Worm (Caenorhabditis elegans) whole organism, L4 larva: ENCODE results near the gene Y55F3AM.11.

Experiments used
- F26F4.8 ChIP-seq: fragments of 200-800 bp; sonication (Bioruptor generic); conservative IDR thresholded peaks from 2 replicates; pipeline ENCODE4 v1.3.6; 2022; ENCODE audit warnings: missing genetic modification characterization, missing compliant biosample characterization
- F37D6.2 ChIP-seq: sonication (generic microtip); optimal IDR thresholded peaks from 2 replicates; lab custom pipeline; 2016; ENCODE audit warnings: mild to moderate bottlenecking, missing genetic modification characterization, missing compliant biosample characterization
- F49E8.2 ChIP-seq: sonication (generic microtip); optimal IDR thresholded peaks from 2 replicates; lab custom pipeline; 2016; ENCODE audit warnings: missing compliant biosample characterization, mild to moderate bottlenecking, missing genetic modification characterization, borderline replicate concordance
- R02D3.7 ChIP-seq: fragments of 150-350 bp; sonication (generic microtip); optimal IDR thresholded peaks from 3 replicates; lab custom pipeline; 2014; ENCODE audit warnings: missing biosample characterization, missing genetic modification characterization
- Y48G9A.11 ChIP-seq: fragments of 200-800 bp; sonication (Bioruptor generic); IDR thresholded peaks from 2 replicates; pipeline ENCODE4 v1.3.6; 2022; ENCODE audit warnings: missing genetic modification reagents, missing genetic modification characterization, missing compliant biosample characterization
- Y75B8A.6 ChIP-seq: fragments of 200-800 bp; sonication (Bioruptor generic); IDR thresholded peaks from 2 replicates; pipeline ENCODE4 v1.3.6; 2022; ENCODE audit warnings: missing genetic modification reagents, missing genetic modification characterization, missing compliant biosample characterization
- aly-2 ChIP-seq: sonication (generic microtip); optimal IDR thresholded peaks from 2 replicates; lab custom pipeline; 2018; ENCODE audit warnings: missing biosample characterization, missing genetic modification characterization
- arid-1 ChIP-seq: fragments of 200-800 bp; sonication (Bioruptor generic); conservative IDR thresholded peaks from 2 replicates; pipeline ENCODE4 v1.3.6; 2022; ENCODE audit warnings: missing genetic modification reagents, missing genetic modification characterization, missing compliant biosample characterization
- ceh-32 ChIP-seq: sonication (generic microtip); optimal IDR thresholded peaks from 2 replicates; lab custom pipeline; 2016; ENCODE audit warnings: mild to moderate bottlenecking, missing genetic modification characterization, missing compliant biosample characterization; ENCODE audit not compliant: poor library complexity
- ceh-62 ChIP-seq: sonication (generic microtip); optimal IDR thresholded peaks from 2 replicates; lab custom pipeline; 2017; ENCODE audit warnings: missing biosample characterization, missing genetic modification characterization
- ceh-82 ChIP-seq: sonication (generic microtip); optimal IDR thresholded peaks from 2 replicates; lab custom pipeline; 2017; ENCODE audit warnings: missing biosample characterization, missing genetic modification characterization
- ces-1 ChIP-seq: fragments of 150-350 bp; sonication (generic microtip); optimal IDR thresholded peaks from 4 replicates; lab custom pipeline; 2014; ENCODE audit warnings: missing biosample characterization, missing genetic modification reagents, missing genetic modification characterization
- cey-2 ChIP-seq: sonication (generic microtip); optimal IDR thresholded peaks from 3 replicates; lab custom pipeline; 2017; ENCODE audit warnings: missing genetic modification characterization, mild to moderate bottlenecking, missing compliant biosample characterization, antibody characterized with exemption, borderline replicate concordance; ENCODE audit not compliant: insufficient read depth
- daf-12 ChIP-seq: fragments of 150-350 bp; optimal IDR thresholded peaks from 2 replicates; lab custom pipeline; 2014; ENCODE audit warnings: missing biosample characterization, missing genetic modification reagents, missing genetic modification characterization
- daf-16 ChIP-seq, 3 experiments: sonication (generic microtip); optimal IDR thresholded peaks; 2 replicates each; lab custom pipeline; 2016 to 2017; ENCODE audit warnings: missing genetic modification characterization in 3 of 3, missing genetic modification reagents in 3 of 3, mild to moderate bottlenecking in 2 of 3, missing compliant biosample characterization in 2 of 3, missing biosample characterization in 1 of 3, moderate library complexity in 1 of 3
- dmd-9 ChIP-seq: fragments of 200-800 bp; sonication (Bioruptor generic); IDR thresholded peaks from 2 replicates; pipeline ENCODE4 v1.3.6; 2022; ENCODE audit warnings: missing genetic modification reagents, missing genetic modification characterization, missing compliant biosample characterization
- duxl-1 ChIP-seq: sonication (generic microtip); optimal IDR thresholded peaks from 2 replicates; lab custom pipeline; 2016; ENCODE audit warnings: mild to moderate bottlenecking, missing genetic modification characterization, moderate library complexity, missing compliant biosample characterization; ENCODE audit not compliant: poor library complexity
- fkh-10 ChIP-seq: fragments of 150-350 bp; optimal IDR thresholded peaks from 2 replicates; lab custom pipeline; 2014; ENCODE audit warnings: missing biosample characterization, missing genetic modification reagents, missing genetic modification characterization
- hif-1 ChIP-seq, 2 experiments: sonication (generic microtip); optimal IDR thresholded peaks; 2 replicates each; lab custom pipeline; 2016 to 2017; ENCODE audit warnings: missing compliant biosample characterization in 2 of 2, missing genetic modification characterization in 2 of 2, missing genetic modification reagents in 2 of 2, missing genotype in 2 of 2, mild to moderate bottlenecking in 1 of 2
- hlh-11 ChIP-seq: fragments of 200-800 bp; sonication (Bioruptor generic); optimal IDR thresholded peaks from 2 replicates; lab custom pipeline; 2018; ENCODE audit warnings: mild to moderate bottlenecking, missing genetic modification characterization, missing compliant biosample characterization
- hmg-1.1 ChIP-seq: fragments of 200-800 bp; sonication (Bioruptor generic); IDR thresholded peaks from 2 replicates; pipeline ENCODE4 v1.3.6; 2022; ENCODE audit warnings: missing genetic modification reagents, missing genetic modification characterization, missing compliant biosample characterization
- jun-1 ChIP-seq: fragments of 150-350 bp; optimal IDR thresholded peaks from 2 replicates; lab custom pipeline; 2014; ENCODE audit warnings: missing biosample characterization, missing genetic modification reagents, missing genetic modification characterization
- lim-7 ChIP-seq: fragments of 200-800 bp; sonication (Bioruptor generic); IDR thresholded peaks from 2 replicates; pipeline ENCODE4 v1.3.6; 2022; ENCODE audit warnings: missing genetic modification characterization, missing compliant biosample characterization
- lin-1 ChIP-seq: fragments of 200-800 bp; sonication (Bioruptor generic); IDR thresholded peaks from 2 replicates; pipeline ENCODE4 v1.3.6; 2022; ENCODE audit warnings: missing genetic modification reagents, missing genetic modification characterization, missing compliant biosample characterization
- lin-13 ChIP-seq: fragments of 150-350 bp; optimal IDR thresholded peaks from 2 replicates; lab custom pipeline; 2014; ENCODE audit warnings: missing biosample characterization, missing genetic modification reagents, missing genetic modification characterization
- lin-29 ChIP-seq: fragments of 200-800 bp; sonication (Bioruptor generic); IDR thresholded peaks from 2 replicates; pipeline ENCODE4 v1.3.6; 2022; ENCODE audit warnings: missing genetic modification reagents, missing genetic modification characterization, missing compliant biosample characterization
- lin-38 ChIP-seq: fragments of 200-800 bp; sonication (Bioruptor generic); IDR thresholded peaks from 2 replicates; pipeline ENCODE4 v1.3.6; 2022; ENCODE audit warnings: missing genetic modification reagents, missing genetic modification characterization, missing compliant biosample characterization
- lir-3 ChIP-seq: sonication (generic microtip); optimal IDR thresholded peaks from 2 replicates; lab custom pipeline; 2016; ENCODE audit warnings: mild to moderate bottlenecking, missing genetic modification characterization, missing compliant biosample characterization
- lsy-2 ChIP-seq, 2 experiments: fragments of 150-350 bp in 1 of 2; sonication (generic microtip) in 1 of 2; optimal IDR thresholded peaks; 2 replicates each; lab custom pipeline; 2014 to 2017; ENCODE audit warnings: missing biosample characterization in 2 of 2, missing genetic modification characterization in 2 of 2
- madf-5 ChIP-seq, 2 experiments: fragments of 200-800 bp; sonication (Bioruptor generic); IDR thresholded peaks; 2 replicates each; pipeline ENCODE4 v1.3.6; 2022; ENCODE audit warnings: missing compliant biosample characterization in 2 of 2, missing genetic modification characterization in 2 of 2
- madf-9 ChIP-seq: fragments of 200-800 bp; sonication (Bioruptor generic); conservative IDR thresholded peaks from 2 replicates; pipeline ENCODE4 v1.3.6; 2022; ENCODE audit warnings: missing genetic modification reagents, missing genetic modification characterization, missing compliant biosample characterization
- mxl-2 ChIP-seq: fragments of 200-800 bp; sonication (Bioruptor generic); conservative IDR thresholded peaks from 2 replicates; pipeline ENCODE4 v1.3.6; 2022; ENCODE audit warnings: missing genetic modification reagents, missing genetic modification characterization, missing compliant biosample characterization
- nhr-111 ChIP-seq: fragments of 200-800 bp; sonication (Bioruptor generic); optimal IDR thresholded peaks from 2 replicates; lab custom pipeline; 2018; ENCODE audit warnings: mild to moderate bottlenecking, missing genetic modification characterization, missing compliant biosample characterization
- nhr-237 ChIP-seq: sonication (generic microtip); optimal IDR thresholded peaks from 2 replicates; lab custom pipeline; 2017; ENCODE audit warnings: missing biosample characterization, missing genetic modification characterization
- nhr-25 ChIP-seq: sonication (generic microtip); optimal IDR thresholded peaks from 2 replicates; lab custom pipeline; 2017; ENCODE audit warnings: missing genetic modification characterization, mild to moderate bottlenecking, missing compliant biosample characterization, antibody characterized with exemption, moderate library complexity, borderline replicate concordance; ENCODE audit not compliant: insufficient read depth
- nhr-48 ChIP-seq: sonication (generic microtip); optimal IDR thresholded peaks from 2 replicates; lab custom pipeline; 2016; ENCODE audit warnings: mild to moderate bottlenecking, missing genetic modification characterization, missing compliant biosample characterization
- pha-4 ChIP-seq, 2 experiments: fragments of 150-350 bp in 1 of 2; fragments of 200-800 bp in 1 of 2; sonication (Bioruptor generic) in 1 of 2; IDR thresholded peaks in 1 of 2; optimal IDR thresholded peaks in 1 of 2; 2 replicates each; pipeline versions ENCODE4 v1.3.6 to Lab custom; 2014 to 2022; ENCODE audit warnings: missing genetic modification characterization in 2 of 2, missing genetic modification reagents in 2 of 2, missing biosample characterization in 1 of 2, missing compliant biosample characterization in 1 of 2
- rbr-2 ChIP-seq: sonication (generic microtip); optimal IDR thresholded peaks from 2 replicates; lab custom pipeline; 2016; ENCODE audit warnings: missing genotype, missing genetic modification characterization, missing compliant biosample characterization
- saeg-2 ChIP-seq: fragments of 200-800 bp; sonication (Bioruptor generic); IDR thresholded peaks from 2 replicates; pipeline ENCODE4 v1.3.6; 2022; ENCODE audit warnings: missing genetic modification reagents, missing genetic modification characterization, missing compliant biosample characterization
- sdz-12 ChIP-seq: fragments of 200-800 bp; sonication (Bioruptor generic); optimal IDR thresholded peaks from 2 replicates; lab custom pipeline; 2018; ENCODE audit warnings: mild to moderate bottlenecking, missing genetic modification characterization, missing compliant biosample characterization
- snpc-1.2 ChIP-seq: fragments of 200-800 bp; sonication (Bioruptor generic); IDR thresholded peaks from 2 replicates; pipeline ENCODE4 v1.3.6; 2022; ENCODE audit warnings: missing genetic modification reagents, missing genetic modification characterization, missing compliant biosample characterization
- spr-1 ChIP-seq: sonication (generic microtip); optimal IDR thresholded peaks from 2 replicates; lab custom pipeline; 2016; ENCODE audit warnings: mild to moderate bottlenecking, missing genetic modification characterization, missing compliant biosample characterization
- unc-39 ChIP-seq: sonication (generic microtip); optimal IDR thresholded peaks from 2 replicates; lab custom pipeline; 2017; ENCODE audit warnings: missing biosample characterization, missing genetic modification characterization
- zag-1 ChIP-seq: fragments of 150-350 bp; optimal IDR thresholded peaks from 2 replicates; lab custom pipeline; 2014; ENCODE audit warnings: missing biosample characterization, missing genetic modification characterization
- zfp-2 ChIP-seq: sonication (generic microtip); optimal IDR thresholded peaks from 2 replicates; lab custom pipeline; 2016; ENCODE audit warnings: mild to moderate bottlenecking, missing genetic modification characterization, missing compliant biosample characterization
- zip-11 ChIP-seq: fragments of 200-800 bp; sonication (Bioruptor generic); IDR thresholded peaks from 2 replicates; pipeline ENCODE4 v1.3.6; 2022; ENCODE audit warnings: missing genetic modification characterization, missing compliant biosample characterization
- zip-2 ChIP-seq: fragments of 150-350 bp; optimal IDR thresholded peaks from 2 replicates; lab custom pipeline; 2014; ENCODE audit warnings: missing biosample characterization, missing genetic modification characterization

Y55F3AM.11 gene

DNA sequence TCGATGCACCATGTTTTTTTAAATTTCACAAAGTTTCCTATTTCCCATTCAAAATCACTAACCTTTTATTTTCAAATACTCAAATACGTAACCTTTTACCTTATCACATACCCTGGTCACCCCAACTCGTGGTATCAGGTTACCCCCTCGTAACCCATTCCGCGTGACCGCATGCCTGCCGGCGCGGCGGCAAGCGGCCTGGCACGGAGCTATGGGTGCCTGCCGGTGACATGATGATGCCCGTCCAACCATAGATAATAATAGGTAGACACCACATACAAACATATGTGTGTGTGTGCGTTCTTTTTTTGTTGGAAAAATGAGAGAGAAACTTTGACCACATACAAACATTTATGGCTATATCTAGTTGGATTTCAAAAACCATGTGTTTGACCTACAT is 21.4 kb upstream of the Y55F3AM.11 start (continued):
- TF ChIP-seq zag-1 (tag; lab: Kevin White, UChicago) (no peak), lin-38 (GFP tag; lab: Robert Waterston, UW) (no peak), duxl-1 (peak; percentile 9)

DNA sequence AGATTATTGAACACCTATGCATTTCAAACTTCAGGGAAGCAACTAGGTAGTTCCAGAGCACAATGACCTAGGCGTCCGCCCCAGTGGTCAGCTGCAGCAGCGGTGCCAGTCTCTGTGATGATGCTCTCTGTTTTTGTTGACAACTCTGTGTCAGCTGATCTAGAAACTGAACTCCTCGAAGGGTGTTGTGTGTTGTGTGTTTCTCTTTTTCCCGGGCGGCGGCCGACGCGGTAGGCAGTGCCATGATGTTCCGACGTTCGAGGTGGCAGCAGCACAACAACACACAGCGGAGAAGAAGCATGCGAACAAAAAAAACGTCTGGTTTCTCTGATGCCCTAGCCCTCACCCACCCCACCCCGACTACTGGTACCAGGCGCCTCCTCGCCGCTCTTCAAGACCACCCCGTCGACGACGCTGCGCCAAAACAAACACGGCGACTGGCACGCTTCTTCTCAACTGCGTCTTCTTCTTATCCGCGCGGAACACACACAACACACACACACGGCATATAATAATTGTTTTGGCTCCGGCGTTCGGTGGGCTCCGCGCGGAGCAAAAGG is 20.2 kb upstream of the Y55F3AM.11 start:
- TF ChIP-seq aly-2 (tag; lab: Kevin White, UChicago) = no peak
- no peak for TF ChIP-seq R02D3.7 (tag; lab: Kevin White, UChicago)
- TF ChIP-seq lin-1 (GFP tag; lab: Robert Waterston, UW) = no peak
- TF ChIP-seq dmd-9 (GFP tag; lab: Robert Waterston, UW) = no peak
- peak; percentile 85 for TF ChIP-seq hlh-11
- TF ChIP-seq lir-3 = no peak
- peak; percentile 3 for TF ChIP-seq F37D6.2 (tag; lab: Kevin White, UChicago)
- TF ChIP-seq lsy-2 (tag; optimal IDR thresholded peaks at IDR 0.05; lab: Kevin White, UChicago) = no peak
- TF ChIP-seq hmg-1.1 (GFP tag; lab: Robert Waterston, UW) = 0 out of 2 replicates have a peak, but pooled peaks have one; percentile 22
- TF ChIP-seq lin-29 (GFP tag; lab: Robert Waterston, UW) = no peak
- no peak for TF ChIP-seq madf-9 (GFP tag; lab: Robert Waterston, UW)
- no peak for TF ChIP-seq spr-1 (tag; lab: Kevin White, UChicago)
- no peak for TF ChIP-seq zfp-2
- TF ChIP-seq nhr-237 = no peak
- no peak for TF ChIP-seq nhr-111 (GFP tag; lab: Kevin White, UChicago)
- TF ChIP-seq lin-13 = no peak
- TF ChIP-seq nhr-25 (tag; lab: Kevin White, UChicago) = no peak
- no peak for TF ChIP-seq zip-2
- no peak for TF ChIP-seq zip-11
- no peak for TF ChIP-seq cey-2 (tag; lab: Kevin White, UChicago)
- no peak for TF ChIP-seq saeg-2
- TF ChIP-seq ceh-32 = no peak
- no peak for TF ChIP-seq ceh-82 (tag; lab: Kevin White, UChicago)
- TF ChIP-seq hif-1 (tag; optimal IDR thresholded peaks at IDR 0.05; lab: Kevin White, UChicago) = peak in 1 of 2 experiments; percentile 39
- TF ChIP-seq nhr-48 (tag; lab: Kevin White, UChicago) = no peak
- no peak for TF ChIP-seq F26F4.8 (GFP tag; lab: Robert Waterston, UW)
- TF ChIP-seq jun-1 = no peak
- TF ChIP-seq ces-1 = no peak
- TF ChIP-seq madf-5 (GFP tag; IDR thresholded peaks at IDR 0.05; lab: Robert Waterston, UW) = no peak
- no peak for TF ChIP-seq unc-39 (tag; lab: Kevin White, UChicago)
- no peak for TF ChIP-seq mxl-2
- peak; percentile 20 for TF ChIP-seq rbr-2 (tag; lab: Kevin White, UChicago)
- peak; percentile 26; the same call in 1 of the 2 replicates for TF ChIP-seq pha-4 (GFP tag; IDR thresholded peaks at IDR 0.05; lab: Robert Waterston, UW)
- no peak for TF ChIP-seq pha-4 (tag; optimal IDR thresholded peaks at IDR 0.05; lab: Kevin White, UChicago)
- TF ChIP-seq Y48G9A.11 (GFP tag; lab: Robert Waterston, UW) = no peak
- TF ChIP-seq sdz-12 (GFP tag; lab: Kevin White, UChicago) = no peak
- TF ChIP-seq daf-16 (GFP tag; optimal IDR thresholded peaks at IDR 0.05; lab: Kevin White, UChicago) = peak in 1 of 2 experiments; percentile 92
- peak; percentile 77 for TF ChIP-seq daf-16 (tag; optimal IDR thresholded peaks at IDR 0.05; lab: Kevin White, UChicago)
- no peak for TF ChIP-seq snpc-1.2 (GFP tag; lab: Robert Waterston, UW)
- TF ChIP-seq arid-1 = no peak
- TF ChIP-seq zag-1 (tag; lab: Kevin White, UChicago) = no peak
- TF ChIP-seq Y75B8A.6 (GFP tag; lab: Robert Waterston, UW) = no peak
- TF ChIP-seq ceh-62 (tag; lab: Kevin White, UChicago) = no peak
- TF ChIP-seq fkh-10 (GFP tag; lab: Kevin White, UChicago) = no peak
- TF ChIP-seq daf-12 (tag; lab: Kevin White, UChicago) = no peak
- TF ChIP-seq lim-7 = no peak
- no peak for TF ChIP-seq F49E8.2
